Fruit fly (Drosophila melanogaster) whole organism, pupa: Measurements from ENCODE around the gene CG9467.

Experiments used
- CG13204 ChIP-seq: fragments of 200-800 bp; sonication (Bioruptor generic); optimal IDR thresholded peaks from 2 replicates; lab custom pipeline; 2018; ENCODE audit warnings: missing biosample characterization, mild to moderate bottlenecking, missing genetic modification characterization, moderate library complexity
- CG9948 ChIP-seq: fragments of 200-800 bp; sonication (Bioruptor generic); optimal IDR thresholded peaks from 2 replicates; lab custom pipeline; 2018; ENCODE audit warnings: missing biosample characterization, mild to moderate bottlenecking, missing genetic modification characterization, moderate library complexity
- Pif1B ChIP-seq: fragments of 200-800 bp; sonication (Bioruptor generic); optimal IDR thresholded peaks from 3 replicates; lab custom pipeline; 2016; ENCODE audit warnings: missing biosample characterization, missing genetic modification characterization

DNA sequence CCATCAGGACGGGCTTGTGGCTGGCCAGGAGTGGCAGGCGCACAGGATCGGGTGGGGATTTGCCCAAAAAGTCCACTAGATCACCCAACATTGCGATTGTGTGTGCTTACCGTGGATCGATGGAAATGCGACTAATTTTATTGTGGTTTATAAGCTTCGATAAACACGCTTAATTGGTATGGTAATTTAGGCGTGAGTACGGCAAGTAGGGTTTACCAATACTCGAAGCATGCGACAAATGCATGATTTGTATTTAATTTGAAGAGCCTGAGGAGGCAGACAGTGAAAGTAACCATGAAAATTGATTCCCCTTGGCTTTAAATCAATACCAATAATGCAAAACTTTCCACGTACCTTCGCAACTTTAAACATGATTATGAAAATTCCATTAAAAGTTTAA is 19.0 kb upstream of the CG9467 start, which contains the start of gene CG9458:
- TF ChIP-seq Pif1B (GFP tag; lab: Kevin White, UChicago): no peak
- TF ChIP-seq CG13204 (GFP tag; lab: Kevin White, UChicago): no peak
- TF ChIP-seq CG9948 (tag; lab: Kevin White, UChicago): no peak
